Worm (Caenorhabditis elegans): ENCODE results near the gene nmy-3.

DNA sequence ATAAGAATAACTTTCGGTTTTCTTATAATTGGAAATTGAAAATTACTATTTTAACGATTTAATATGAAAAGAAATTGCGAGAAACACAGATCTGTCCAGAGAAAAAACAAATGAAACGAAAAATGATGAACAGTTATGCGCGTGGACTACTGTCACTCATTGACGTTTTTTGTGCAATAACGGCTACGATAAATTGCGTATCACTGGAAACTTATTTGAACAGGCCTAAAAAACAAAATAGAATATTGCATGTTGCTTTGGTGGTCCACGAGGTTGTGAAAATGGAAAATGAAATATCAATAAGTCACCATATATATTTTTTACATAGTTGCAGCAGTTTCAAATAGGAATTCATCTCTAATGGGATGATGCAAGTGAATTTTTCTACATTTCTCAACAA is 9.8 kb upstream of the nmy-3 start:
- TF ChIP-seq B0310.2 (tag; optimal IDR thresholded peaks at IDR 0.05): no peak
- TF ChIP-seq ama-1 (optimal IDR thresholded peaks at IDR 0.05): no peak
- TF ChIP-seq tbx-37 (GFP tag; conservative IDR thresholded peaks at IDR 0.05): no peak
- TF ChIP-seq hmbx-1 (tag; optimal IDR thresholded peaks at IDR 0.05): no peak
- no peak for TF ChIP-seq tbx-11 (GFP tag; IDR thresholded peaks at IDR 0.05)
- no peak for TF ChIP-seq hnd-1 (tag; optimal IDR thresholded peaks at IDR 0.05)
- TF ChIP-seq scrt-1 (GFP tag; IDR thresholded peaks at IDR 0.05): no peak
- TF ChIP-seq ceh-36 (tag; optimal IDR thresholded peaks at IDR 0.05): no peak
- TF ChIP-seq aly-1 (tag; optimal IDR thresholded peaks at IDR 0.05): no peak
